Worm (Caenorhabditis elegans) whole organism, L4 larva: ENCODE results near the gene F42H10.2.

Experiments
- F10B5.3 ChIP-seq: sonication (generic microtip); optimal IDR thresholded peaks from 2 replicates; lab custom pipeline; 2016; ENCODE audit warnings: mild to moderate bottlenecking, missing genetic modification characterization, missing compliant biosample characterization
- F37D6.2 ChIP-seq: sonication (generic microtip); optimal IDR thresholded peaks from 2 replicates; lab custom pipeline; 2016; ENCODE audit warnings: mild to moderate bottlenecking, missing genetic modification characterization, missing compliant biosample characterization
- F44E2.7 ChIP-seq: fragments of 200-800 bp; sonication (Bioruptor generic); IDR thresholded peaks from 2 replicates; pipeline ENCODE4 v2.1.2; 2022; ENCODE audit warnings: missing genetic modification characterization, missing compliant biosample characterization
- F49E8.2 ChIP-seq: sonication (generic microtip); optimal IDR thresholded peaks from 2 replicates; lab custom pipeline; 2016; ENCODE audit warnings: missing compliant biosample characterization, mild to moderate bottlenecking, missing genetic modification characterization, borderline replicate concordance
- R02D3.7 ChIP-seq: fragments of 150-350 bp; sonication (generic microtip); optimal IDR thresholded peaks from 3 replicates; lab custom pipeline; 2014; ENCODE audit warnings: missing biosample characterization, missing genetic modification characterization
- Y48G9A.11 ChIP-seq: fragments of 200-800 bp; sonication (Bioruptor generic); IDR thresholded peaks from 2 replicates; pipeline ENCODE4 v1.3.6; 2022; ENCODE audit warnings: missing genetic modification reagents, missing genetic modification characterization, missing compliant biosample characterization
- Y75B8A.6 ChIP-seq: fragments of 200-800 bp; sonication (Bioruptor generic); IDR thresholded peaks from 2 replicates; pipeline ENCODE4 v1.3.6; 2022; ENCODE audit warnings: missing genetic modification reagents, missing genetic modification characterization, missing compliant biosample characterization
- aha-1 ChIP-seq: fragments of 150-350 bp; peaks from one replicate; lab custom pipeline; 2014; ENCODE audit warnings: missing biosample characterization, missing genetic modification characterization
- ama-1 ChIP-seq: fragments of 150-350 bp; optimal IDR thresholded peaks from 2 replicates; lab custom pipeline; 2014; ENCODE audit warnings: inconsistent platforms, mixed read lengths
- arid-1 ChIP-seq: fragments of 200-800 bp; sonication (Bioruptor generic); conservative IDR thresholded peaks from 2 replicates; pipeline ENCODE4 v1.3.6; 2022; ENCODE audit warnings: missing genetic modification reagents, missing genetic modification characterization, missing compliant biosample characterization
- ceh-20 ChIP-seq: fragments of 200-800 bp; sonication (Bioruptor generic); IDR thresholded peaks from 2 replicates; pipeline ENCODE4 v1.3.6; 2022; ENCODE audit warnings: missing genetic modification reagents, missing genetic modification characterization, missing compliant biosample characterization
- daf-12 ChIP-seq: fragments of 150-350 bp; optimal IDR thresholded peaks from 2 replicates; lab custom pipeline; 2014; ENCODE audit warnings: missing biosample characterization, missing genetic modification reagents, missing genetic modification characterization
- daf-19 ChIP-seq: fragments of 200-800 bp; sonication (Bioruptor generic); conservative IDR thresholded peaks from 2 replicates; pipeline ENCODE4 v1.3.6; 2022; ENCODE audit warnings: missing genetic modification characterization, missing compliant biosample characterization
- daf-8 ChIP-seq: fragments of 200-800 bp; sonication (Bioruptor generic); IDR thresholded peaks from 2 replicates; pipeline ENCODE4 v1.3.6; 2022; ENCODE audit warnings: missing genetic modification characterization, missing compliant biosample characterization
- dpl-1 ChIP-seq: fragments of 150-350 bp; optimal IDR thresholded peaks from 2 replicates; lab custom pipeline; 2014; ENCODE audit warnings: missing biosample characterization, missing genetic modification reagents, missing genetic modification characterization
- dve-1 ChIP-seq: sonication (generic microtip); optimal IDR thresholded peaks from 2 replicates; lab custom pipeline; 2017; ENCODE audit warnings: antibody characterized with exemption, mild to moderate bottlenecking, missing genetic modification characterization, missing compliant biosample characterization; ENCODE audit not compliant: insufficient read depth
- fos-1 ChIP-seq: fragments of 150-350 bp; optimal IDR thresholded peaks from 2 replicates; lab custom pipeline; 2014; ENCODE audit warnings: missing biosample characterization, missing genetic modification characterization
- gei-8 ChIP-seq: fragments of 200-800 bp; sonication (Bioruptor generic); optimal IDR thresholded peaks from 2 replicates; lab custom pipeline; 2018; ENCODE audit warnings: mild to moderate bottlenecking, missing genetic modification characterization, missing compliant biosample characterization
- hif-1 ChIP-seq, 2 experiments: sonication (generic microtip); optimal IDR thresholded peaks; 2 replicates each; lab custom pipeline; 2016 to 2017; ENCODE audit warnings: missing compliant biosample characterization in 2 of 2, missing genetic modification characterization in 2 of 2, missing genetic modification reagents in 2 of 2, missing genotype in 2 of 2, mild to moderate bottlenecking in 1 of 2
- lin-15B ChIP-seq: fragments of 150-350 bp; sonication (generic microtip); optimal IDR thresholded peaks from 3 replicates; lab custom pipeline; 2014; ENCODE audit warnings: missing biosample characterization, missing genetic modification characterization
- lin-29 ChIP-seq: fragments of 200-800 bp; sonication (Bioruptor generic); IDR thresholded peaks from 2 replicates; pipeline ENCODE4 v1.3.6; 2022; ENCODE audit warnings: missing genetic modification reagents, missing genetic modification characterization, missing compliant biosample characterization
- lin-39 ChIP-seq: fragments of 150-350 bp; optimal IDR thresholded peaks from 2 replicates; lab custom pipeline; 2014; ENCODE audit warnings: missing biosample characterization, missing genetic modification reagents, missing genetic modification characterization
- madf-5 ChIP-seq, 2 experiments: fragments of 200-800 bp; sonication (Bioruptor generic); IDR thresholded peaks; 2 replicates each; pipeline ENCODE4 v1.3.6; 2022; ENCODE audit warnings: missing compliant biosample characterization in 2 of 2, missing genetic modification characterization in 2 of 2
- mdt-29 ChIP-seq: fragments of 200-800 bp; sonication (Bioruptor generic); IDR thresholded peaks from 2 replicates; pipeline ENCODE4 v1.3.6; 2022; ENCODE audit warnings: missing genetic modification reagents, missing genetic modification characterization, missing compliant biosample characterization
- mes-2 ChIP-seq: sonication (generic microtip); optimal IDR thresholded peaks from 2 replicates; lab custom pipeline; 2016; ENCODE audit warnings: missing genotype, mild to moderate bottlenecking, missing genetic modification characterization, missing compliant biosample characterization; ENCODE audit not compliant: poor library complexity, severe bottlenecking
- mxl-3 ChIP-seq: fragments of 200-800 bp; sonication (Bioruptor generic); optimal IDR thresholded peaks from 2 replicates; lab custom pipeline; 2018; ENCODE audit warnings: mild to moderate bottlenecking, missing genetic modification characterization, missing compliant biosample characterization
- nhr-10 ChIP-seq: fragments of 150-350 bp; optimal IDR thresholded peaks from 2 replicates; lab custom pipeline; 2014; ENCODE audit warnings: missing biosample characterization, missing genetic modification characterization
- nhr-102 ChIP-seq: sonication (generic microtip); optimal IDR thresholded peaks from 2 replicates; lab custom pipeline; 2016; ENCODE audit warnings: mild to moderate bottlenecking, missing genetic modification characterization, moderate library complexity, missing compliant biosample characterization
- nhr-111 ChIP-seq: fragments of 200-800 bp; sonication (Bioruptor generic); optimal IDR thresholded peaks from 2 replicates; lab custom pipeline; 2018; ENCODE audit warnings: mild to moderate bottlenecking, missing genetic modification characterization, missing compliant biosample characterization
- nhr-25 ChIP-seq: sonication (generic microtip); optimal IDR thresholded peaks from 2 replicates; lab custom pipeline; 2017; ENCODE audit warnings: missing genetic modification characterization, mild to moderate bottlenecking, missing compliant biosample characterization, antibody characterized with exemption, moderate library complexity, borderline replicate concordance; ENCODE audit not compliant: insufficient read depth
- nhr-42 ChIP-seq: fragments of 200-800 bp; sonication (Bioruptor generic); IDR thresholded peaks from 2 replicates; pipeline ENCODE4 v1.3.6; 2022; ENCODE audit warnings: missing genetic modification characterization, missing compliant biosample characterization
- nhr-48 ChIP-seq: sonication (generic microtip); optimal IDR thresholded peaks from 2 replicates; lab custom pipeline; 2016; ENCODE audit warnings: mild to moderate bottlenecking, missing genetic modification characterization, missing compliant biosample characterization
- nhr-76 ChIP-seq: fragments of 150-350 bp; optimal IDR thresholded peaks from 2 replicates; lab custom pipeline; 2014; ENCODE audit warnings: missing biosample characterization, missing genetic modification characterization
- pha-4 ChIP-seq, 2 experiments: fragments of 150-350 bp in 1 of 2; fragments of 200-800 bp in 1 of 2; sonication (Bioruptor generic) in 1 of 2; IDR thresholded peaks in 1 of 2; optimal IDR thresholded peaks in 1 of 2; 2 replicates each; pipeline versions ENCODE4 v1.3.6 to Lab custom; 2014 to 2022; ENCODE audit warnings: missing genetic modification characterization in 2 of 2, missing genetic modification reagents in 2 of 2, missing biosample characterization in 1 of 2, missing compliant biosample characterization in 1 of 2
- php-3 ChIP-seq: fragments of 200-800 bp; sonication (Bioruptor generic); IDR thresholded peaks from 2 replicates; pipeline ENCODE4 v1.3.6; 2022; ENCODE audit warnings: missing genetic modification reagents, missing genetic modification characterization, missing compliant biosample characterization
- pqm-1 ChIP-seq: sonication (generic microtip); optimal IDR thresholded peaks from 2 replicates; lab custom pipeline; 2017; ENCODE audit warnings: missing biosample characterization, missing genetic modification characterization
- rbr-2 ChIP-seq: sonication (generic microtip); optimal IDR thresholded peaks from 2 replicates; lab custom pipeline; 2016; ENCODE audit warnings: missing genotype, missing genetic modification characterization, missing compliant biosample characterization
- saeg-2 ChIP-seq: fragments of 200-800 bp; sonication (Bioruptor generic); IDR thresholded peaks from 2 replicates; pipeline ENCODE4 v1.3.6; 2022; ENCODE audit warnings: missing genetic modification reagents, missing genetic modification characterization, missing compliant biosample characterization
- set-16 ChIP-seq: fragments of 200-800 bp; sonication (Bioruptor generic); IDR thresholded peaks from 2 replicates; pipeline ENCODE4 v1.3.6; 2022; ENCODE audit warnings: missing genetic modification reagents, missing genetic modification characterization, missing compliant biosample characterization
- snpc-4 ChIP-seq: fragments of 150-350 bp; optimal IDR thresholded peaks from 2 replicates; lab custom pipeline; 2014; ENCODE audit warnings: missing biosample characterization, missing genetic modification characterization
- tra-1 ChIP-seq: fragments of 200-800 bp; sonication (Bioruptor generic); IDR thresholded peaks from 2 replicates; pipeline ENCODE4 v1.3.6; 2022; ENCODE audit warnings: missing genetic modification reagents, missing genetic modification characterization, missing compliant biosample characterization
- unc-39 ChIP-seq: sonication (generic microtip); optimal IDR thresholded peaks from 2 replicates; lab custom pipeline; 2017; ENCODE audit warnings: missing biosample characterization, missing genetic modification characterization
- zfp-3 ChIP-seq: fragments of 200-800 bp; sonication (Bioruptor generic); conservative IDR thresholded peaks from 2 replicates; pipeline ENCODE4 v1.3.6; 2022; ENCODE audit warnings: missing genetic modification reagents, missing genetic modification characterization, missing compliant biosample characterization
- zip-11 ChIP-seq: fragments of 200-800 bp; sonication (Bioruptor generic); IDR thresholded peaks from 2 replicates; pipeline ENCODE4 v1.3.6; 2022; ENCODE audit warnings: missing genetic modification characterization, missing compliant biosample characterization
- zip-2 ChIP-seq: fragments of 150-350 bp; optimal IDR thresholded peaks from 2 replicates; lab custom pipeline; 2014; ENCODE audit warnings: missing biosample characterization, missing genetic modification characterization
- ztf-7 ChIP-seq: fragments of 150-350 bp; optimal IDR thresholded peaks from 2 replicates; lab custom pipeline; 2014; ENCODE audit warnings: missing biosample characterization, missing genetic modification characterization

The F42H10.2 gene

DNA sequence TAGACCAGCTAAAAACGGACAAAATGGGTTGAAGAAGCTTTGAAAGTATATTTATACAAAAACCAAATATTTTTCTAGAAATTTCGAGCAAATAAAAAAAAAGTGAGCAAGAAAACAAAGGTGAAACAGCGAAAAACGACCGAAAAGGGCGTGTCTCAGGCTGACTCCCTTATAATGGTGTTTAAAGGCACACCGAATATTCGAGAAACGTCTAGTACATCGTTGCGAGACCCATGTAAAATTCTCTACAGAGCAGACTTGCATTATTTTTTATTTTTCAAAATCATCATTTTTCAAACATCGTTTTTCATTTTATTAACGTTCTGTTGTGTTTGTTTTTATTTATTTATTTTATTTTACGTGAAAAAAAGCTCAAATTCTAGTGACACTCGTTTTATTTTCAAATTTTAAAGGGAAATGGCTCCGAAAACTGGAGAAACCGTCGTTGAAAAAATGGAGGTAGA, 43.4 kb upstream of the F42H10.2 start, which contains the start of gene rpn-3 (continued):
- TF ChIP-seq gei-8 (no peak), ztf-7 (tag; lab: Kevin White, UChicago) (peak; percentile 91), nhr-102 (tag; lab: Kevin White, UChicago) (peak; percentile 91), nhr-25 (tag; lab: Kevin White, UChicago) (peak; percentile 70), Y48G9A.11 (GFP tag; lab: Robert Waterston, UW) (peak; percentile 79), madf-5 (GFP tag; IDR thresholded peaks at IDR 0.05; lab: Robert Waterston, UW) (no peak), nhr-10 (peak; percentile 53), rbr-2 (tag; lab: Kevin White, UChicago) (peak; percentile 95), R02D3.7 (no peak), snpc-4 (tag; lab: Kevin White, UChicago) (no peak), lin-39 (tag; lab: Kevin White, UChicago) (peak; percentile 48), arid-1 (GFP tag; lab: Robert Waterston, UW) (peak; percentile 89; the same call in 1 of the 2 replicates), nhr-48 (tag; lab: Kevin White, UChicago) (peak; percentile 74), ceh-20 (GFP tag; lab: Robert Waterston, UW) (peak; percentile 94), F49E8.2 (peak; percentile 87), nhr-111 (GFP tag; lab: Kevin White, UChicago) (no peak), mxl-3 (GFP tag; lab: Kevin White, UChicago) (peak; percentile 56)

DNA sequence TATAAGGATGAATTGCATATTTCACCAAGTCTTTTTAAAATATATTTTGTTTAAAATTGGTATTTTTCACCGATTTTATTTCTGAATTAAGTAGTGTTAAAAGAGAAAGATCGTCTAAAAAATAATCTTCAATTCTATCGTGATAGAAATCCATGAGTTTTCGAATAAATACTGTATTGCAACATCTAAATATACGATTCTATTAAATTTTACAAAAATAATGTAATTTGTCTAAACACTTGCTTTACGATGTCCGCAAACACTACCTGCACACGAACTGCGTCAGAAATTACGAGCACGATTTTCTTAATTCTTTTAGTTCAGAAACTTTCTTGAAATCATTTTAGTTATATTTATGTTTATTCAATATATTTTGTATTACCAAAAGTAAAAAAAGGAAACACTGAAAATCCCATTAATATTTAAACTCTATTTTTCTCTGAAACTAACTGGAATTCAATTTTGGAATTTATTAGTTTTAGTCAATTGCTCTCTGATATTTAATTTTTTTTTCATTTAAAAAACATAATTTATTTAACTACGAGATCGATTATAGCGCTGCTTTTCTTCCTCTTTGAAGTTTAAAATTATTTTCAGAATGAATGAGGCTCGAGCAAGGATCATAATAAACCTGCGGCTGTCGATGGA, 41.1 kb upstream of the F42H10.2 start, which contains the start of gene mrpl-32:
TSS of gene mrpl-32 (plus strand) at position 598 of the 648 bp plus-strand sequence.
- TF ChIP-seq zip-2 (tag; lab: Kevin White, UChicago) (no peak), nhr-76 (tag; lab: Kevin White, UChicago) (no peak), unc-39 (no peak), nhr-111 (GFP tag; lab: Kevin White, UChicago) (peak; percentile 2), daf-12 (no peak), fos-1 (no peak), daf-19 (no peak), dve-1 (tag; lab: Kevin White, UChicago) (peak; percentile 66), nhr-42 (no peak), tra-1 (GFP tag; lab: Robert Waterston, UW) (no peak), aha-1 (tag; lab: Kevin White, UChicago) (no peak), F49E8.2 (peak; percentile 73), pha-4 (GFP tag; IDR thresholded peaks at IDR 0.05; lab: Robert Waterston, UW) (peak; percentile 30; the same call in 1 of the 2 replicates), pha-4 (tag; optimal IDR thresholded peaks at IDR 0.05; lab: Kevin White, UChicago) (peak; percentile 26), lin-15B (tag; lab: Kevin White, UChicago) (no peak), snpc-4 (tag; lab: Kevin White, UChicago) (no peak), lin-39 (tag; lab: Kevin White, UChicago) (no peak), gei-8 (no peak), mes-2 (tag; lab: Kevin White, UChicago) (peak; percentile 50), mdt-29 (GFP tag; lab: Robert Waterston, UW) (no peak), saeg-2 (GFP tag; lab: Robert Waterston, UW) (no peak), arid-1 (GFP tag; lab: Robert Waterston, UW) (peak; percentile 75), daf-8 (no peak), R02D3.7 (no peak), madf-5 (GFP tag; IDR thresholded peaks at IDR 0.05; lab: Robert Waterston, UW) (no peak), F10B5.3 (tag; lab: Kevin White, UChicago) (no peak), ama-1 (lab: Kevin White, UChicago) (peak; percentile 16), rbr-2 (tag; lab: Kevin White, UChicago) (no peak), F37D6.2 (tag; lab: Kevin White, UChicago) (no peak), F44E2.7 (GFP tag; lab: Robert Waterston, UW) (no peak), dpl-1 (GFP tag; lab: Kevin White, UChicago) (peak; percentile 9), php-3 (GFP tag; lab: Robert Waterston, UW) (peak; percentile 33; the same call in 1 of the 2 replicates), zip-11 (GFP tag; lab: Robert Waterston, UW) (peak; percentile 32; the same call in 1 of the 2 replicates), zfp-3 (0 out of 2 replicates have a peak, but pooled peaks have one; percentile 23), Y75B8A.6 (0 out of 2 replicates have a peak, but pooled peaks have one; percentile 15), set-16 (no peak), pqm-1 (tag; lab: Kevin White, UChicago) (no peak), lin-29 (GFP tag; lab: Robert Waterston, UW) (no peak), hif-1 (tag; optimal IDR thresholded peaks at IDR 0.05; lab: Kevin White, UChicago) (no peak)
